Worm (Caenorhabditis elegans): ENCODE results near the gene ttr-13.

ttr-13 gene

ce11 chrV:20636855-20637254 is at the start of gene ttr-13:
TSS of gene ttr-13 (minus strand) at chrV:20636955.
- no peak for TF ChIP-seq mec-3 (tag; optimal IDR thresholded peaks at IDR 0.05; ENCODE audit: borderline replicate concordance)
- no peak for TF ChIP-seq hlh-13 (GFP tag; optimal IDR thresholded peaks at IDR 0.05)
- no peak for TF ChIP-seq dve-1 (tag; optimal IDR thresholded peaks at IDR 0.05)
- no peak for TF ChIP-seq unc-42 (tag; optimal IDR thresholded peaks at IDR 0.05)
- TF ChIP-seq ceh-19 (GFP tag; optimal IDR thresholded peaks at IDR 0.05): no peak
- TF ChIP-seq unc-86 (tag; optimal IDR thresholded peaks at IDR 0.05): no peak
- no peak for TF ChIP-seq ahr-1 (tag; optimal IDR thresholded peaks at IDR 0.05)

ce11 chrV:20685383-20685782 is 48.6 kb upstream of the ttr-13 start, which contains the start of gene klf-2:
TSS of gene klf-2 (plus strand) at chrV:20685683.
- TF ChIP-seq ceh-19 (GFP tag; optimal IDR thresholded peaks at IDR 0.05): no peak
- no peak for TF ChIP-seq mec-3 (tag; optimal IDR thresholded peaks at IDR 0.05; ENCODE audit: borderline replicate concordance)
- no peak for TF ChIP-seq rnt-1 (tag; optimal IDR thresholded peaks at IDR 0.05)
- no peak for TF ChIP-seq dmd-4 (tag; optimal IDR thresholded peaks at IDR 0.05; ENCODE audit: borderline replicate concordance)
- TF ChIP-seq gmeb-2 (tag; optimal IDR thresholded peaks at IDR 0.05): no peak
- TF ChIP-seq F13H6.1 (tag; optimal IDR thresholded peaks at IDR 0.05): no peak
- no peak for TF ChIP-seq K09A11.1 (tag; optimal IDR thresholded peaks at IDR 0.05; ENCODE audit: insufficient read depth)
- TF ChIP-seq hlh-6 (tag; optimal IDR thresholded peaks at IDR 0.05): no peak
- no peak for TF ChIP-seq nhr-11 (tag; optimal IDR thresholded peaks at IDR 0.05)
- TF ChIP-seq lin-11 (tag; optimal IDR thresholded peaks at IDR 0.05): no peak
- TF ChIP-seq fkh-10 (GFP tag; optimal IDR thresholded peaks at IDR 0.05): no peak
- no peak for TF ChIP-seq ceh-24 (tag; optimal IDR thresholded peaks at IDR 0.05)
- TF ChIP-seq tbx-2 (tag; optimal IDR thresholded peaks at IDR 0.05): no peak
- no peak for TF ChIP-seq hlh-8 (tag; optimal IDR thresholded peaks at IDR 0.05)
- no peak for TF ChIP-seq sdc-2 (tag; optimal IDR thresholded peaks at IDR 0.05)
- TF ChIP-seq Y22D7AL.16 (tag; optimal IDR thresholded peaks at IDR 0.05): no peak
- no peak for TF ChIP-seq fkh-6 (tag; optimal IDR thresholded peaks at IDR 0.05)
- no peak for TF ChIP-seq C38D4.7 (GFP tag; optimal IDR thresholded peaks at IDR 0.05)

- TF ChIP-seq pros-1 (tag; optimal IDR thresholded peaks at IDR 0.05) (no peak), ceh-2 (tag; optimal IDR thresholded peaks at IDR 0.05) (no peak), sdc-2 (tag; optimal IDR thresholded peaks at IDR 0.05) (no peak), ahr-1 (tag; optimal IDR thresholded peaks at IDR 0.05) (no peak), hlh-8 (tag; optimal IDR thresholded peaks at IDR 0.05) (no peak), unc-86 (tag; optimal IDR thresholded peaks at IDR 0.05) (no peak), ref-2 (tag; optimal IDR thresholded peaks at IDR 0.05) (no peak), ceh-6 (GFP tag; optimal IDR thresholded peaks at IDR 0.05) (no peak), pax-1 (tag; optimal IDR thresholded peaks at IDR 0.05) (no peak), pat-9 (tag; optimal IDR thresholded peaks at IDR 0.05) (no peak), ceh-24 (tag; optimal IDR thresholded peaks at IDR 0.05) (no peak), npax-4 (tag; optimal IDR thresholded peaks at IDR 0.05) (no peak), hlh-15 (tag; optimal IDR thresholded peaks at IDR 0.05) (no peak), F13H6.1 (tag; optimal IDR thresholded peaks at IDR 0.05) (no peak), ceh-34 (tag; optimal IDR thresholded peaks at IDR 0.05) (no peak), elt-2 (tag; optimal IDR thresholded peaks at IDR 0.05) (no peak), pha-2 (tag; optimal IDR thresholded peaks at IDR 0.05) (no peak)
Measured at ce11 chrV:20682309-20682708, 45.6 kb upstream of the ttr-13 start.

- TF ChIP-seq pat-9 (tag; optimal IDR thresholded peaks at IDR 0.05): no peak
- peak; percentile 8 for TF ChIP-seq ref-2 (tag; optimal IDR thresholded peaks at IDR 0.05)
Measured at ce11 chrV:20681824-20682223, 45.1 kb upstream of the ttr-13 start.

- TF ChIP-seq ceh-6 (GFP tag; optimal IDR thresholded peaks at IDR 0.05): no peak
- TF ChIP-seq ceh-48 (tag; optimal IDR thresholded peaks at IDR 0.05): no peak
- no peak for TF ChIP-seq ceh-22 (tag; optimal IDR thresholded peaks at IDR 0.05)
- TF ChIP-seq odd-2 (tag; optimal IDR thresholded peaks at IDR 0.05): no peak
- TF ChIP-seq lim-6 (tag; optimal IDR thresholded peaks at IDR 0.05): no peak
- TF ChIP-seq C38D4.7 (GFP tag; optimal IDR thresholded peaks at IDR 0.05): no peak
- no peak for TF ChIP-seq nhr-11 (tag; optimal IDR thresholded peaks at IDR 0.05)
- TF ChIP-seq ceh-18 (tag; optimal IDR thresholded peaks at IDR 0.05): no peak
- no peak for TF ChIP-seq mec-3 (tag; optimal IDR thresholded peaks at IDR 0.05; ENCODE audit: borderline replicate concordance)
- no peak for TF ChIP-seq madf-2 (tag; optimal IDR thresholded peaks at IDR 0.05)
- TF ChIP-seq pros-1 (tag; optimal IDR thresholded peaks at IDR 0.05): no peak
- no peak for TF ChIP-seq sdc-2 (tag; optimal IDR thresholded peaks at IDR 0.05)
- TF ChIP-seq pax-1 (tag; optimal IDR thresholded peaks at IDR 0.05): no peak
- TF ChIP-seq T23F11.4 (GFP tag; optimal IDR thresholded peaks at IDR 0.05): no peak
- no peak for TF ChIP-seq F13H6.1 (tag; optimal IDR thresholded peaks at IDR 0.05)
- no peak for TF ChIP-seq K02D7.2 (tag; optimal IDR thresholded peaks at IDR 0.05)
Measured at ce11 chrV:20681120-20681519, 44.4 kb upstream of the ttr-13 start, which contains the start of gene srsx-35. TSS of gene srsx-35 (plus strand) at chrV:20681420.
